Fruit fly (Drosophila melanogaster) whole organism, prepupa: ENCODE measurements around the gene Kdm5.

Experiments
- CG10631 ChIP-seq: fragments of 200-800 bp; sonication (Bioruptor generic); optimal IDR thresholded peaks from 2 replicates; lab custom pipeline; 2016; ENCODE audit warnings: missing biosample characterization, missing genetic modification characterization
- CG6854 ChIP-seq: fragments of 200-800 bp; sonication (Bioruptor generic); optimal IDR thresholded peaks from 2 replicates; lab custom pipeline; 2017; ENCODE audit warnings: missing biosample characterization, mild to moderate bottlenecking, missing genetic modification characterization
- Eip78C ChIP-seq: fragments of 200-800 bp; sonication (Bioruptor generic); peaks from one replicate; lab custom pipeline; 2016; ENCODE audit warnings: missing biosample characterization, missing genetic modification characterization
- Ets96B ChIP-seq: fragments of 200-800 bp; optimal IDR thresholded peaks from 2 replicates; lab custom pipeline; 2019; ENCODE audit warnings: missing biosample characterization, mild to moderate bottlenecking, missing genetic modification characterization, moderate library complexity
- Hr39 ChIP-seq: fragments of 200-800 bp; sonication (Bioruptor generic); optimal IDR thresholded peaks from 2 replicates; lab custom pipeline; 2016; ENCODE audit warnings: missing biosample characterization, missing genetic modification characterization
- spab ChIP-seq: fragments of 200-800 bp; sonication (Bioruptor generic); optimal IDR thresholded peaks from 2 replicates; lab custom pipeline; 2017; ENCODE audit warnings: missing biosample characterization, mild to moderate bottlenecking, missing genetic modification characterization, missing genetic modification reagents

dm6 chr2L:6045972-6046718, 46.8 kb upstream of the Kdm5 start, which contains the start of gene Pfas:
- TF ChIP-seq Hr39 (GFP tag; lab: Kevin White, UChicago) (peak; percentile 57), Ets96B (tag; lab: Kevin White, UChicago) (peak; percentile 29), CG6854 (GFP tag; lab: Kevin White, UChicago) (peak; percentile 26), Eip78C (peak; percentile 90), CG10631 (no peak), spab (GFP tag; lab: Kevin White, UChicago) (no peak)
